Fruit fly (Drosophila melanogaster) whole organism, prepupa: ENCODE measurements around the gene Ugalt.

Source experiments
- CG10631 ChIP-seq: fragments of 200-800 bp; sonication (Bioruptor generic); optimal IDR thresholded peaks from 2 replicates; lab custom pipeline; 2016; ENCODE audit warnings: missing biosample characterization, missing genetic modification characterization
- CG11294 ChIP-seq: fragments of 200-800 bp; sonication (Bioruptor generic); IDR thresholded peaks from 2 replicates; pipeline ENCODE4 v1.3.6; 2022; ENCODE audit warnings: missing biosample characterization, missing genetic modification characterization
- CG11902 ChIP-seq: fragments of 200-800 bp; sonication (Bioruptor generic); optimal IDR thresholded peaks from 3 replicates; lab custom pipeline; 2016; ENCODE audit warnings: missing biosample characterization, missing genetic modification characterization
- CG15336 ChIP-seq: fragments of 200-800 bp; sonication (Bioruptor generic); IDR thresholded peaks from 2 replicates; pipeline ENCODE4 v1.3.6; 2022; ENCODE audit warnings: missing biosample characterization, missing genetic modification characterization
- CG1621 ChIP-seq: fragments of 200-800 bp; sonication (Bioruptor generic); optimal IDR thresholded peaks from 3 replicates; lab custom pipeline; 2018; ENCODE audit warnings: missing biosample characterization, mild to moderate bottlenecking, missing genetic modification characterization
- CG16779 ChIP-seq: fragments of 200-800 bp; sonication (Bioruptor generic); optimal IDR thresholded peaks from 3 replicates; lab custom pipeline; 2017; ENCODE audit warnings: missing biosample characterization, mild to moderate bottlenecking, missing genetic modification characterization
- CG31627 ChIP-seq: fragments of 200-800 bp; sonication (Bioruptor generic); optimal IDR thresholded peaks from 3 replicates; lab custom pipeline; 2016; ENCODE audit warnings: missing biosample characterization, missing genetic modification characterization
- CG32006 ChIP-seq: fragments of 200-800 bp; sonication (Bioruptor generic); optimal IDR thresholded peaks from 3 replicates; lab custom pipeline; 2017; ENCODE audit warnings: missing biosample characterization, mild to moderate bottlenecking, missing genetic modification characterization
- CG6163 ChIP-seq: fragments of 200-800 bp; sonication (Bioruptor generic); IDR thresholded peaks from 3 replicates; pipeline ENCODE4 v1.3.6; 2022; ENCODE audit warnings: missing biosample characterization, missing genetic modification characterization
- CG6792 ChIP-seq: fragments of 200-800 bp; sonication (Bioruptor generic); optimal IDR thresholded peaks from 3 replicates; lab custom pipeline; 2016; ENCODE audit warnings: missing biosample characterization, missing genetic modification characterization
- CG6854 ChIP-seq: fragments of 200-800 bp; sonication (Bioruptor generic); optimal IDR thresholded peaks from 2 replicates; lab custom pipeline; 2017; ENCODE audit warnings: missing biosample characterization, mild to moderate bottlenecking, missing genetic modification characterization
- CG7368 ChIP-seq: fragments of 200-800 bp; sonication (Bioruptor generic); optimal IDR thresholded peaks from 3 replicates; lab custom pipeline; 2016; ENCODE audit warnings: missing biosample characterization, missing genetic modification characterization
- CG8319 ChIP-seq: fragments of 200-800 bp; sonication (Bioruptor generic); optimal IDR thresholded peaks from 3 replicates; lab custom pipeline; 2016; ENCODE audit warnings: missing biosample characterization, missing genetic modification characterization
- CG8632 ChIP-seq: fragments of 200-800 bp; sonication (Bioruptor generic); optimal IDR thresholded peaks from 3 replicates; lab custom pipeline; 2016; ENCODE audit warnings: missing biosample characterization, missing genetic modification characterization
- CG9139 ChIP-seq: fragments of 200-800 bp; sonication (Bioruptor generic); optimal IDR thresholded peaks from 3 replicates; lab custom pipeline; 2017; ENCODE audit warnings: missing biosample characterization, mild to moderate bottlenecking, missing genetic modification characterization
- Eip75B ChIP-seq: fragments of 200-800 bp; sonication (Bioruptor generic); optimal IDR thresholded peaks from 3 replicates; lab custom pipeline; 2016; ENCODE audit warnings: missing biosample characterization, missing genetic modification characterization
- Eip78C ChIP-seq: fragments of 200-800 bp; sonication (Bioruptor generic); peaks from one replicate; lab custom pipeline; 2016; ENCODE audit warnings: missing biosample characterization, missing genetic modification characterization
- Ets21C ChIP-seq: fragments of 200-800 bp; sonication (Bioruptor generic); optimal IDR thresholded peaks from 3 replicates; lab custom pipeline; 2016; ENCODE audit warnings: missing biosample characterization, missing genetic modification characterization
- Ets96B ChIP-seq: fragments of 200-800 bp; optimal IDR thresholded peaks from 2 replicates; lab custom pipeline; 2019; ENCODE audit warnings: missing biosample characterization, mild to moderate bottlenecking, missing genetic modification characterization, moderate library complexity
- Gug ChIP-seq: fragments of 200-800 bp; sonication (Bioruptor generic); IDR thresholded peaks from 2 replicates; pipeline ENCODE4 v1.3.6; 2022; ENCODE audit warnings: missing biosample characterization, missing genetic modification characterization
- Hr39 ChIP-seq: fragments of 200-800 bp; sonication (Bioruptor generic); optimal IDR thresholded peaks from 2 replicates; lab custom pipeline; 2016; ENCODE audit warnings: missing biosample characterization, missing genetic modification characterization
- Hr4 ChIP-seq: fragments of 200-800 bp; sonication (Bioruptor generic); optimal IDR thresholded peaks from 3 replicates; lab custom pipeline; 2016; ENCODE audit warnings: missing biosample characterization, missing genetic modification characterization
- OdsH ChIP-seq: fragments of 200-800 bp; sonication (Bioruptor generic); optimal IDR thresholded peaks from 3 replicates; lab custom pipeline; 2016; ENCODE audit warnings: missing biosample characterization, missing genetic modification characterization
- Sox14 ChIP-seq: fragments of 200-800 bp; sonication (Bioruptor generic); optimal IDR thresholded peaks from 3 replicates; lab custom pipeline; 2016; ENCODE audit warnings: missing biosample characterization, missing genetic modification characterization
- achi ChIP-seq: fragments of 200-800 bp; sonication (Bioruptor generic); optimal IDR thresholded peaks from 3 replicates; lab custom pipeline; 2016; ENCODE audit warnings: missing biosample characterization, missing genetic modification characterization
- cyc ChIP-seq: fragments of 200-800 bp; sonication (Bioruptor generic); optimal IDR thresholded peaks from 3 replicates; lab custom pipeline; 2016; ENCODE audit warnings: missing biosample characterization, missing genetic modification characterization
- eg ChIP-seq: fragments of 200-800 bp; sonication (Bioruptor generic); IDR thresholded peaks from 3 replicates; pipeline ENCODE4 v1.3.6; 2022; ENCODE audit warnings: missing biosample characterization, missing genetic modification characterization
- esn ChIP-seq: fragments of 200-800 bp; sonication (Bioruptor generic); optimal IDR thresholded peaks from 2 replicates; lab custom pipeline; 2016; ENCODE audit warnings: missing biosample characterization, mild to moderate bottlenecking, missing genetic modification characterization, moderate library complexity
- fd59A ChIP-seq: fragments of 200-800 bp; sonication (Bioruptor generic); optimal IDR thresholded peaks from 2 replicates; lab custom pipeline; 2017; ENCODE audit warnings: missing biosample characterization, mild to moderate bottlenecking, missing genetic modification characterization, missing genetic modification reagents
- fd85E ChIP-seq: fragments of 200-800 bp; sonication (Bioruptor generic); optimal IDR thresholded peaks from 3 replicates; lab custom pipeline; 2016; ENCODE audit warnings: missing biosample characterization, missing genetic modification characterization
- fkh ChIP-seq: fragments of 200-800 bp; sonication (Bioruptor generic); optimal IDR thresholded peaks from 3 replicates; lab custom pipeline; 2017; ENCODE audit warnings: missing biosample characterization, mild to moderate bottlenecking, missing genetic modification characterization, moderate library complexity
- lz ChIP-seq: fragments of 200-800 bp; sonication (Bioruptor generic); optimal IDR thresholded peaks from 3 replicates; lab custom pipeline; 2016; ENCODE audit warnings: missing biosample characterization, missing genetic modification characterization
- pdm3 ChIP-seq: fragments of 200-800 bp; sonication (Bioruptor generic); optimal IDR thresholded peaks from 3 replicates; lab custom pipeline; 2016; ENCODE audit warnings: missing biosample characterization, missing genetic modification characterization
- salr ChIP-seq, 2 experiments: fragments of 200-800 bp; sonication (Bioruptor generic); optimal IDR thresholded peaks; 3 replicates each; lab custom pipeline; 2016 to 2018; ENCODE audit warnings: missing biosample characterization in 2 of 2, missing genetic modification characterization in 2 of 2, mild to moderate bottlenecking in 1 of 2
- spab ChIP-seq: fragments of 200-800 bp; sonication (Bioruptor generic); optimal IDR thresholded peaks from 2 replicates; lab custom pipeline; 2017; ENCODE audit warnings: missing biosample characterization, mild to moderate bottlenecking, missing genetic modification characterization, missing genetic modification reagents
- topi ChIP-seq: fragments of 200-800 bp; sonication (Bioruptor generic); optimal IDR thresholded peaks from 3 replicates; lab custom pipeline; 2016; ENCODE audit warnings: missing biosample characterization, missing genetic modification characterization
- vri ChIP-seq: fragments of 200-800 bp; sonication (Bioruptor generic); optimal IDR thresholded peaks from 3 replicates; lab custom pipeline; 2016; ENCODE audit warnings: missing biosample characterization, mild to moderate bottlenecking, missing genetic modification characterization

Gene Ugalt

DNA sequence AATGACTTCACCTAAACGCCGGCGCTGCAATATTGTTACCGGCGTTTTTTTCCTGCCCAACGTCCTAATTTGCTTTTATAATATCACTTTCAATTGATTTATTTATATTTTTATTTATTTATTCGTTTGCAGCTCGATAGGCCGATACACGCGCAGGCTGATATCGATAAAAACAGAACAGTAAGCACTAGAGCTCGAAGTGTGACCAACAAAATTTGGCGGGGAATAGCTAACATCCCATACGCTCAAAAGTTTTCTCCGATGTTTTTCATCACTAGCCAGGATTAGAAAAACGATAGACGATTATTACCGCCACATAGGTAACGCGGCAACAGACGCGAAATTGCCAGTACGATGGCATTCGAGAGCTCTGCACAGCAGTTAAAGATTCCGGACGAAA, 10.1 kb upstream of the Ugalt start, which contains the start of the genes CG2685 and CG2694:
Gene CG2685 (minus strand): TSS at position 185 of the 400 bp plus-strand sequence.
Gene CG2694 (plus strand): TSS at position 304 of the 400 bp plus-strand sequence.
- TF ChIP-seq CG6854 (GFP tag; lab: Kevin White, UChicago) (no peak), Eip78C (GFP tag; lab: Kevin White, UChicago) (peak; percentile 21), CG8319 (GFP tag; lab: Kevin White, UChicago) (no peak), CG6163 (GFP tag; lab: Robert Waterston, UW) (no peak), esn (peak; percentile 15), Ets21C (GFP tag; lab: Kevin White, UChicago) (no peak)

DNA sequence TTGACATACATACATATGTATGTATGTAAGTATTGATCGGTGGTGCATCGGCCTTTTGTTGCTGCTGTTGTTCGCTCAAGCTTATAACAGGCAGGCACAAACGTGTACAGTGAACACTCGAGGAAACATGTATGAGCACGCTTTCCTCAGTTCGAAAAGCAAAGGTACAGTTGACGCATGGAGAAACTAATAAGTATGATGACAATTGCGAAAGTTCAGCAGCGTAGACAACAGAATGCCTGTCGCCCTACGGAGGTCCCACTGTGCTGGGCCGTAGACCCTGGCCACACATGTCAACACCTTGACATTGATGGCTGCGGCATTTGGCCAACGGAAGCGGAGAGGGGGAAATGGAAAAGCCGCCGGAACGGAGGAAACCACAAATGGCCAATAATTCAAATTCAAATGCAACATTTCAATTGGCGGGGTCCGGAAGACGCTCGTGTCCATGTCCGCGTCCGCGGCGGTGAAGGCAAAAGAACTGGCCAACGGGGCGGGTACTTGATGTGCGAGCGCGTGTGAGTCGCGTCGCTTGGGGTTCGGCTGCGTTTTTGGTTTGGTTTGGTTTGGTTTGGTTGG, 4.6 kb upstream of the Ugalt start, which contains the start of gene CG2681:
Gene CG2681 (plus strand): TSS at position 529 of the 579 bp plus-strand sequence.
- TF ChIP-seq CG11902 (GFP tag; lab: Kevin White, UChicago) (no peak), OdsH (GFP tag; lab: Kevin White, UChicago) (no peak), CG11294 (GFP tag; lab: Robert Waterston, UW) (peak; percentile 46), Eip78C (GFP tag; lab: Kevin White, UChicago) (peak; percentile 57), Gug (GFP tag; lab: Robert Waterston, UW) (peak; percentile 38; the same call in 1 of the 2 replicates), CG15336 (GFP tag; lab: Robert Waterston, UW) (peak; percentile 33; the same call in 1 of the 2 replicates), Sox14 (peak; percentile 34), lz (GFP tag; lab: Kevin White, UChicago) (peak; percentile 20), CG9139 (GFP tag; lab: Kevin White, UChicago) (no peak), eg (peak; percentile 68), Hr39 (GFP tag; lab: Kevin White, UChicago) (peak; percentile 49), fd59A (GFP tag; lab: Kevin White, UChicago) (no peak), vri (GFP tag; lab: Kevin White, UChicago) (no peak), CG7368 (GFP tag; lab: Kevin White, UChicago) (peak; percentile 37), CG32006 (GFP tag; lab: Kevin White, UChicago) (no peak), CG31627 (peak; percentile 22), esn (peak; percentile 7), salr (GFP tag; optimal IDR thresholded peaks at IDR 0.05; lab: Kevin White, UChicago) (no peak), CG1621 (tag; lab: Kevin White, UChicago) (no peak), CG6792 (GFP tag; lab: Kevin White, UChicago) (peak; percentile 2), CG6163 (GFP tag; lab: Robert Waterston, UW) (peak; percentile 71), CG8632 (GFP tag; lab: Kevin White, UChicago) (no peak), spab (GFP tag; lab: Kevin White, UChicago) (no peak), pdm3 (GFP tag; lab: Kevin White, UChicago) (no peak), Eip75B (no peak), topi (peak; percentile 18), CG16779 (tag; lab: Kevin White, UChicago) (no peak), Hr4 (GFP tag; lab: Kevin White, UChicago) (no peak), Ets96B (tag; lab: Kevin White, UChicago) (no peak), cyc (peak; percentile 16)

DNA sequence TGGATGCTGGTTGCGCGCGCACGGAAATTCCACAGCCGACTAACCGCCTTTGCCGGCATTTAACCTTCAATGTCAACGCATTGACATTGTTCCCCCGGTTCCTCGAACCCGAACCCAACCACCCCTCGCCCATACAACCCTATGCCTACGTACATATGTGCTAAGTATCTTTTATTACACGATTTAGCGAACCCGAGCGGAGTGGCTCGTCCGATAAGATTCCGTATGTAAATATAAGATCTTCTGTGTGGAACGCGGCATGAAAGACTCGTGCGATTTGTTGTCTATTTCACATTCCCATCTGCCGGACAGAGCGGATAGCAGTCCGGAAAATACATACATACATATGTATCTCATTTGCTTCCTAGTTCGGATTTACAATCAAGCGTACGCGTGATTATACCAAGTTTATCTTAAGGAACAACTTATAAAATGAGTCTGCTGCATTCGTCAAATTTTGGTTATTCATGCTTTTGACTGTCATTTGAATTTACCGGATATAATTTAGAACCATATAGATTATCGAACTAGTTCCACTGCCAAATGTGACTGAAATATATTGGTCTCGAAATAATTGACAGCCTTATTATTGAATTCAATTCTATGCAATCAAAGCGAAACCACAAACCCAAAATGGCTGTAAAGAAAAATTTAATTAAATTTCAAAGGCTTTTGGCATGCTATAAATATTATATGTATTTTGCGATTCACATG, 3.9 kb upstream of the Ugalt start, which contains the start of gene CG2680:
Gene CG2680 (minus strand): TSS at position 51 of the 714 bp plus-strand sequence.
- no peak for TF ChIP-seq CG8632 (GFP tag; lab: Kevin White, UChicago)
- no peak for TF ChIP-seq Eip75B
- no peak for TF ChIP-seq esn
- no peak for TF ChIP-seq Eip78C (GFP tag; lab: Kevin White, UChicago)
- TF ChIP-seq fkh (GFP tag; lab: Kevin White, UChicago) = peak; percentile 39
- no peak for TF ChIP-seq CG10631 (GFP tag; lab: Kevin White, UChicago)
- no peak for TF ChIP-seq CG7368 (GFP tag; lab: Kevin White, UChicago)
- no peak for TF ChIP-seq CG16779 (tag; lab: Kevin White, UChicago)
- no peak for TF ChIP-seq fd85E (GFP tag; lab: Kevin White, UChicago)
- no peak for TF ChIP-seq CG15336 (GFP tag; lab: Robert Waterston, UW)
- peak; percentile 9 for TF ChIP-seq achi
- TF ChIP-seq, all 60 proteins: peak for 2
